Worm (Caenorhabditis elegans) whole organism, L4 larva: ENCODE data around the gene ZK662.6.
A peak's percentile ranks its signal among the peaks of the same experiment; 100 is the strongest.

Experiments
- F26F4.8 ChIP-seq: fragments of 200-800 bp; sonication (Bioruptor generic); conservative IDR thresholded peaks from 2 replicates; pipeline ENCODE4 v1.3.6; 2022; ENCODE audit warnings: missing genetic modification characterization, missing compliant biosample characterization
- T26A8.4 ChIP-seq: fragments of 200-800 bp; sonication (Bioruptor generic); IDR thresholded peaks from 2 replicates; pipeline ENCODE4 v1.3.6; 2022; ENCODE audit warnings: missing genetic modification characterization, missing compliant biosample characterization
- aha-1 ChIP-seq: fragments of 150-350 bp; peaks from one replicate; lab custom pipeline; 2014; ENCODE audit warnings: missing biosample characterization, missing genetic modification characterization
- ceh-28 ChIP-seq: fragments of 150-350 bp; optimal IDR thresholded peaks from 2 replicates; lab custom pipeline; 2014; ENCODE audit warnings: missing biosample characterization, missing genetic modification reagents, missing genetic modification characterization
- cey-2 ChIP-seq: sonication (generic microtip); optimal IDR thresholded peaks from 3 replicates; lab custom pipeline; 2017; ENCODE audit warnings: missing genetic modification characterization, mild to moderate bottlenecking, missing compliant biosample characterization, antibody characterized with exemption, borderline replicate concordance; ENCODE audit not compliant: insufficient read depth
- daf-8 ChIP-seq: fragments of 200-800 bp; sonication (Bioruptor generic); IDR thresholded peaks from 2 replicates; pipeline ENCODE4 v1.3.6; 2022; ENCODE audit warnings: missing genetic modification characterization, missing compliant biosample characterization
- dpl-1 ChIP-seq: fragments of 150-350 bp; optimal IDR thresholded peaks from 2 replicates; lab custom pipeline; 2014; ENCODE audit warnings: missing biosample characterization, missing genetic modification reagents, missing genetic modification characterization
- egl-43 ChIP-seq: fragments of 200-800 bp; sonication (Bioruptor generic); IDR thresholded peaks from 2 replicates; pipeline ENCODE4 v1.3.6; 2022; ENCODE audit warnings: missing genetic modification reagents, missing genetic modification characterization, missing compliant biosample characterization
- fos-1 ChIP-seq: fragments of 150-350 bp; optimal IDR thresholded peaks from 2 replicates; lab custom pipeline; 2014; ENCODE audit warnings: missing biosample characterization, missing genetic modification characterization
- gei-8 ChIP-seq: fragments of 200-800 bp; sonication (Bioruptor generic); optimal IDR thresholded peaks from 2 replicates; lab custom pipeline; 2018; ENCODE audit warnings: mild to moderate bottlenecking, missing genetic modification characterization, missing compliant biosample characterization
- hif-1 ChIP-seq, 2 experiments: sonication (generic microtip); optimal IDR thresholded peaks; 2 replicates each; lab custom pipeline; 2016 to 2017; ENCODE audit warnings: missing compliant biosample characterization in 2 of 2, missing genetic modification characterization in 2 of 2, missing genetic modification reagents in 2 of 2, missing genotype in 2 of 2, mild to moderate bottlenecking in 1 of 2
- hmg-1.1 ChIP-seq: fragments of 200-800 bp; sonication (Bioruptor generic); IDR thresholded peaks from 2 replicates; pipeline ENCODE4 v1.3.6; 2022; ENCODE audit warnings: missing genetic modification reagents, missing genetic modification characterization, missing compliant biosample characterization
- lin-15B ChIP-seq: fragments of 150-350 bp; sonication (generic microtip); optimal IDR thresholded peaks from 3 replicates; lab custom pipeline; 2014; ENCODE audit warnings: missing biosample characterization, missing genetic modification characterization
- mxl-2 ChIP-seq: fragments of 200-800 bp; sonication (Bioruptor generic); conservative IDR thresholded peaks from 2 replicates; pipeline ENCODE4 v1.3.6; 2022; ENCODE audit warnings: missing genetic modification reagents, missing genetic modification characterization, missing compliant biosample characterization
- nhr-237 ChIP-seq: sonication (generic microtip); optimal IDR thresholded peaks from 2 replicates; lab custom pipeline; 2017; ENCODE audit warnings: missing biosample characterization, missing genetic modification characterization
- nhr-25 ChIP-seq: sonication (generic microtip); optimal IDR thresholded peaks from 2 replicates; lab custom pipeline; 2017; ENCODE audit warnings: missing genetic modification characterization, mild to moderate bottlenecking, missing compliant biosample characterization, antibody characterized with exemption, moderate library complexity, borderline replicate concordance; ENCODE audit not compliant: insufficient read depth
- nhr-6 ChIP-seq: fragments of 150-350 bp; optimal IDR thresholded peaks from 2 replicates; lab custom pipeline; 2014; ENCODE audit warnings: missing biosample characterization, missing genetic modification characterization
- nhr-76 ChIP-seq: fragments of 150-350 bp; optimal IDR thresholded peaks from 2 replicates; lab custom pipeline; 2014; ENCODE audit warnings: missing biosample characterization, missing genetic modification characterization
- nhr-77 ChIP-seq: fragments of 150-350 bp; optimal IDR thresholded peaks from 2 replicates; lab custom pipeline; 2014; ENCODE audit warnings: missing biosample characterization, missing genetic modification characterization
- set-16 ChIP-seq: fragments of 200-800 bp; sonication (Bioruptor generic); IDR thresholded peaks from 2 replicates; pipeline ENCODE4 v1.3.6; 2022; ENCODE audit warnings: missing genetic modification reagents, missing genetic modification characterization, missing compliant biosample characterization

Gene ZK662.6

ce11 chrX:15766147-15766546 is 47.7 kb downstream of the ZK662.6 start, which contains the start of gene bus-17:
TSS of gene bus-17 (minus strand) at chrX:15766354.
- TF ChIP-seq hif-1 (tag; optimal IDR thresholded peaks at IDR 0.05; lab: Kevin White, UChicago) (no peak), nhr-25 (tag; lab: Kevin White, UChicago) (no peak), fos-1 (tag; lab: Kevin White, UChicago) (no peak), nhr-76 (tag; lab: Kevin White, UChicago) (no peak), egl-43 (GFP tag; lab: Robert Waterston, UW) (no peak), daf-8 (GFP tag; lab: Robert Waterston, UW) (no peak), dpl-1 (GFP tag; lab: Kevin White, UChicago) (no peak), hmg-1.1 (GFP tag; lab: Robert Waterston, UW) (no peak), nhr-77 (tag; lab: Kevin White, UChicago) (no peak), nhr-237 (tag; lab: Kevin White, UChicago) (no peak), mxl-2 (GFP tag; lab: Robert Waterston, UW) (no peak), nhr-6 (tag; lab: Kevin White, UChicago) (no peak), cey-2 (no peak), F26F4.8 (GFP tag; lab: Robert Waterston, UW) (no peak), T26A8.4 (no peak), ceh-28 (tag; lab: Kevin White, UChicago) (no peak)

DNA sequence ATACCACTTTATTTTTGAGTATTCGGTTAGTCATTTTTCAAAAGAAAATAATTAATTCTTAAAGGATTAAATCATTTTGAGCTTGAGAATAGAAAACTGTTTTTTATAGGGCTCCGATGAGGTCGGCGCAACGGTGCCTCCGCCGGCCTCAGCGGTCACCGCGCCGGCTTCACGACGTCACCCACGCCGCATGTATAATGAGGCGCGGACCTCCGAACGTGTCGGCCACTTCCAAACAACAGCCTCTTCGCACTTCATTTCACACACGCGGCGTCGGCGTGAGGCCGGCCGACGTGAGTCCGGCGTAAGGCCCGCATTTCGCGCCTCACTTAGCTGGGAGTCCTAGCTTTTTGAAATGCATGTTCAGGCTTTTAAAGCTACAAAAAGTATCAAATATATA is 48.4 kb downstream of the ZK662.6 start:
- no peak for TF ChIP-seq gei-8
- TF ChIP-seq set-16 (GFP tag; lab: Robert Waterston, UW), result peak; percentile 89
- peak; percentile 31 for TF ChIP-seq aha-1

DNA sequence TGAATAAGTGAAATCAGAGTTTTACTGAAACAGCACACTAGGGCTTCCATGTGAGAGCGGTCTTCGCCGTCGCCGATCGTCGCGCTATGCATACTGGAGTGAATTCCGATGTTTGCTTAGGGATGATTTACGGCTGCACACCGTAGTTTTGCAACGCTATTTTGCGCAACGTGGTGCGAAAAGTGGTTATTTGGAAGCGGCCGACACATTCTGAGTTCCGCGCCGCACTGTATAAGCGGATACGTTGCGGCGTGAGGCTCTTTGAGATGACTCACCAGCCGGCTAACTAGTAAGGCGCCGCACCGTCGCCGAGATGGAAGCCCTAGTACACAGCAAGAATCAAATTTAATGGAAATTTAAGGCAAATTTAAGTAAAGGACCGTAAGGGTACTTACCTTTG is 50.1 kb downstream of the ZK662.6 start:
- no peak for TF ChIP-seq lin-15B
- peak; percentile 26 for TF ChIP-seq aha-1
